Fruit fly (Drosophila melanogaster): ENCODE data around the gene CG2975.

The CG2975 gene

dm6 chr2L:2874542-2875194 is 34.7 kb downstream of the CG2975 start, which contains the start of gene CG8814 (continued):
- TF ChIP-seq CG7745 (tag; optimal IDR thresholded peaks at IDR 0.05) (no peak), CG6765 (GFP tag; optimal IDR thresholded peaks at IDR 0.05) (no peak), CG14014 (GFP tag; IDR thresholded peaks at IDR 0.05) (peak; percentile 70), zf30C (GFP tag; optimal IDR thresholded peaks at IDR 0.05) (no peak), hkb (optimal IDR thresholded peaks at IDR 0.05) (no peak), hkb (GFP tag; IDR thresholded peaks at IDR 0.05) (no peak), CG33213 (GFP tag; optimal IDR thresholded peaks at IDR 0.05) (no peak), CG11696 (GFP tag; IDR thresholded peaks at IDR 0.05) (no peak), btn (GFP tag; optimal IDR thresholded peaks at IDR 0.05) (no peak), CG6791 (GFP tag; IDR thresholded peaks at IDR 0.05; ENCODE audit: partially characterized antibody) (peak; percentile 75; the same call in 2 of the 3 replicates), CG8944 (GFP tag; optimal IDR thresholded peaks at IDR 0.05) (peak; percentile 34), salm (tag; optimal IDR thresholded peaks at IDR 0.05) (no peak), CG2120 (GFP tag; optimal IDR thresholded peaks at IDR 0.05) (peak; percentile 77), Hmx (GFP tag; optimal IDR thresholded peaks at IDR 0.05) (no peak), crc (GFP tag; optimal IDR thresholded peaks at IDR 0.05) (no peak), bigmax (GFP tag; optimal IDR thresholded peaks at IDR 0.05) (no peak), her (GFP tag; optimal IDR thresholded peaks at IDR 0.05) (peak; percentile 21), ewg (GFP tag; optimal IDR thresholded peaks at IDR 0.05) (peak; percentile 37), CG10209 (GFP tag; optimal IDR thresholded peaks at IDR 0.05) (peak; percentile 58), CG10321 (GFP tag; IDR thresholded peaks at IDR 0.05) (no peak), CG1647 (GFP tag; optimal IDR thresholded peaks at IDR 0.05) (peak; percentile 48), CG13424 (tag; optimal IDR thresholded peaks at IDR 0.05) (peak; percentile 76), Awh (GFP tag; IDR thresholded peaks at IDR 0.05) (no peak), tio (GFP tag; optimal IDR thresholded peaks at IDR 0.05) (peak; percentile 59), CG1832 (GFP tag; optimal IDR thresholded peaks at IDR 0.05) (no peak), CG32767 (GFP tag; IDR thresholded peaks at IDR 0.05) (no peak; the same call in 1 of the 2 replicates), Meics (GFP tag; optimal IDR thresholded peaks at IDR 0.05) (peak; percentile 42), NC2α (GFP tag; optimal IDR thresholded peaks at IDR 0.05) (no peak), CG14710 (tag; optimal IDR thresholded peaks at IDR 0.05) (peak; percentile 86), nmo (GFP tag; optimal IDR thresholded peaks at IDR 0.05) (peak; percentile 90), jumu (GFP tag; optimal IDR thresholded peaks at IDR 0.05) (peak; percentile 43), CG6175 (GFP tag; IDR thresholded peaks at IDR 0.05) (no peak), maf-S (GFP tag; optimal IDR thresholded peaks at IDR 0.05) (peak; percentile 42), Ssrp (tag; optimal IDR thresholded peaks at IDR 0.05) (peak; percentile 55), dysf (GFP tag; IDR thresholded peaks at IDR 0.05) (peak; percentile 72; the same call in 2 of the 3 replicates), usp (GFP tag; optimal IDR thresholded peaks at IDR 0.05) (no peak), Camta (GFP tag; optimal IDR thresholded peaks at IDR 0.05) (peak; percentile 42), Nf-YA (GFP tag; IDR thresholded peaks at IDR 0.05) (no peak), CG13123 (GFP tag; optimal IDR thresholded peaks at IDR 0.05) (peak; percentile 37), CG9215 (GFP tag; IDR thresholded peaks at IDR 0.05) (peak; percentile 80), CG3995 (GFP tag; optimal IDR thresholded peaks at IDR 0.05) (peak; percentile 62), GATAe (GFP tag; conservative IDR thresholded peaks at IDR 0.05) (no peak; the same call in 1 of the 2 replicates), CG31224 (GFP tag; IDR thresholded peaks at IDR 0.05) (peak; percentile 85), Med (GFP tag) (peak; percentile 83), wor (GFP tag; IDR thresholded peaks at IDR 0.05) (peak; percentile 23; the same call in 1 of the 2 replicates), CG11695 (GFP tag; IDR thresholded peaks at IDR 0.05) (no peak), CG11456 (GFP tag; IDR thresholded peaks at IDR 0.05) (peak; percentile 68; the same call in 2 of the 3 replicates), CG4328 (GFP tag; optimal IDR thresholded peaks at IDR 0.05) (peak; percentile 53), tin (GFP tag; optimal IDR thresholded peaks at IDR 0.05) (peak; percentile 76), CG7928 (GFP tag; optimal IDR thresholded peaks at IDR 0.05) (peak; percentile 90), pb (GFP tag; optimal IDR thresholded peaks at IDR 0.05) (no peak)

All from whole organism, embryonic.